Worm (Caenorhabditis elegans) whole organism, L1 larva: ENCODE data around the gene F36A4.5.

ENCODE experiments used
- C04F5.9 ChIP-seq: sonication (generic microtip); optimal IDR thresholded peaks from 2 replicates; lab custom pipeline; 2016; ENCODE audit warnings: missing genetic modification characterization, missing compliant biosample characterization
- F16B12.6 ChIP-seq: fragments of 150-350 bp; optimal IDR thresholded peaks from 2 replicates; lab custom pipeline; 2014; ENCODE audit warnings: missing biosample characterization, missing genetic modification characterization
- aly-2 ChIP-seq: fragments of 150-350 bp; optimal IDR thresholded peaks from 2 replicates; lab custom pipeline; 2014; ENCODE audit warnings: missing biosample characterization, missing genetic modification characterization
- ama-1 ChIP-seq: fragments of 150-350 bp; optimal IDR thresholded peaks from 2 replicates; lab custom pipeline; 2014
- ceh-8 ChIP-seq: fragments of 200-800 bp; sonication (Bioruptor generic); optimal IDR thresholded peaks from 2 replicates; lab custom pipeline; 2018; ENCODE audit warnings: mild to moderate bottlenecking, missing genetic modification characterization, moderate library complexity, missing compliant biosample characterization
- ceh-82 ChIP-seq, 3 experiments: fragments of 150-350 bp in 1 of 3; sonication (generic microtip) in 2 of 3; optimal IDR thresholded peaks; 2 replicates each; lab custom pipeline; 2014 to 2017; ENCODE audit warnings: missing biosample characterization in 3 of 3, missing genetic modification characterization in 3 of 3
- dpl-1 ChIP-seq, 3 experiments: fragments of 150-350 bp in 2 of 3; sonication (generic microtip) in 1 of 3; optimal IDR thresholded peaks; 2 replicates each; lab custom pipeline; 2014 to 2017; ENCODE audit warnings: missing biosample characterization in 3 of 3, missing genetic modification characterization in 3 of 3, missing genetic modification reagents in 3 of 3
- egl-27 ChIP-seq, 2 experiments: fragments of 150-350 bp in 1 of 2; sonication (generic microtip); optimal IDR thresholded peaks; 3 replicates each; lab custom pipeline; 2017 to 2018; ENCODE audit warnings: missing biosample characterization in 2 of 2, missing genetic modification characterization in 2 of 2, missing genetic modification reagents in 2 of 2
- fkh-8 ChIP-seq: sonication (generic microtip); optimal IDR thresholded peaks from 2 replicates; lab custom pipeline; 2016; ENCODE audit warnings: mild to moderate bottlenecking, missing genetic modification characterization, missing compliant biosample characterization
- fos-1 ChIP-seq: fragments of 150-350 bp; optimal IDR thresholded peaks from 2 replicates; lab custom pipeline; 2014; ENCODE audit warnings: missing biosample characterization, missing genetic modification characterization
- hlh-17 ChIP-seq: fragments of 200-800 bp; sonication (Bioruptor generic); optimal IDR thresholded peaks from 2 replicates; lab custom pipeline; 2018; ENCODE audit warnings: missing genetic modification characterization, mild to moderate bottlenecking, missing compliant biosample characterization, moderate library complexity, borderline replicate concordance
- hlh-4 ChIP-seq: sonication (generic microtip); optimal IDR thresholded peaks from 2 replicates; lab custom pipeline; 2016; ENCODE audit warnings: mild to moderate bottlenecking, missing genetic modification characterization, missing compliant biosample characterization
- hpl-2 ChIP-seq: fragments of 150-350 bp; optimal IDR thresholded peaks from 2 replicates; lab custom pipeline; 2014; ENCODE audit warnings: missing biosample characterization, missing genetic modification reagents, missing genetic modification characterization
- jun-1 ChIP-seq: fragments of 150-350 bp; optimal IDR thresholded peaks from 2 replicates; lab custom pipeline; 2014; ENCODE audit warnings: missing biosample characterization, missing genetic modification reagents, missing genetic modification characterization
- lin-39 ChIP-seq: fragments of 150-350 bp; optimal IDR thresholded peaks from 2 replicates; lab custom pipeline; 2014; ENCODE audit warnings: missing biosample characterization, missing genetic modification reagents, missing genetic modification characterization
- lsy-2 ChIP-seq, 2 experiments: fragments of 150-350 bp; optimal IDR thresholded peaks; 2 replicates each; lab custom pipeline; 2014; ENCODE audit warnings: missing biosample characterization in 2 of 2, missing genetic modification characterization in 2 of 2
- mab-9 ChIP-seq: fragments of 200-800 bp; sonication (Bioruptor generic); IDR thresholded peaks from 2 replicates; pipeline ENCODE4 v1.3.6; 2022; ENCODE audit warnings: missing genetic modification reagents, missing genetic modification characterization, missing compliant biosample characterization
- mdl-1 ChIP-seq, 2 experiments: fragments of 150-350 bp; optimal IDR thresholded peaks; 2 replicates each; lab custom pipeline; 2014 to 2017; ENCODE audit warnings: missing biosample characterization in 2 of 2, missing genetic modification characterization in 2 of 2, inconsistent platforms in 1 of 2
- mef-2 ChIP-seq: fragments of 150-350 bp; optimal IDR thresholded peaks from 2 replicates; lab custom pipeline; 2014; ENCODE audit warnings: missing biosample characterization, missing genetic modification characterization
- nhr-11 ChIP-seq: fragments of 150-350 bp; optimal IDR thresholded peaks from 2 replicates; lab custom pipeline; 2014; ENCODE audit warnings: missing biosample characterization, missing genetic modification characterization
- nhr-19 ChIP-seq: fragments of 200-800 bp; sonication (Bioruptor generic); conservative IDR thresholded peaks from 2 replicates; pipeline ENCODE4 v1.3.6; 2022; ENCODE audit warnings: missing genetic modification characterization, missing compliant biosample characterization
- nhr-237 ChIP-seq: fragments of 150-350 bp; optimal IDR thresholded peaks from 2 replicates; lab custom pipeline; 2014; ENCODE audit warnings: missing biosample characterization, missing genetic modification characterization
- nhr-47 ChIP-seq: sonication (generic microtip); optimal IDR thresholded peaks from 2 replicates; lab custom pipeline; 2016; ENCODE audit warnings: mild to moderate bottlenecking, missing genetic modification characterization, moderate library complexity, missing compliant biosample characterization
- nhr-71 ChIP-seq: sonication (generic microtip); optimal IDR thresholded peaks from 2 replicates; lab custom pipeline; 2016; ENCODE audit warnings: mild to moderate bottlenecking, missing genetic modification characterization, moderate library complexity, missing compliant biosample characterization
- nhr-76 ChIP-seq: sonication (generic microtip); optimal IDR thresholded peaks from 2 replicates; lab custom pipeline; 2017; ENCODE audit warnings: missing biosample characterization, missing genetic modification characterization
- nhr-85 ChIP-seq: sonication (generic microtip); peaks from one replicate; lab custom pipeline; 2016; ENCODE audit warnings: missing genetic modification characterization, inconsistent platforms, missing compliant biosample characterization
- nhr-90 ChIP-seq: sonication (generic microtip); optimal IDR thresholded peaks from 2 replicates; lab custom pipeline; 2016; ENCODE audit warnings: mild to moderate bottlenecking, missing genetic modification characterization, missing compliant biosample characterization; ENCODE audit not compliant: poor library complexity
- pag-3 ChIP-seq: sonication (generic microtip); optimal IDR thresholded peaks from 2 replicates; lab custom pipeline; 2017; ENCODE audit warnings: missing genetic modification characterization, mild to moderate bottlenecking, missing compliant biosample characterization, antibody characterized with exemption, borderline replicate concordance; ENCODE audit not compliant: insufficient read depth
- pax-3 ChIP-seq: fragments of 200-800 bp; sonication (Bioruptor generic); optimal IDR thresholded peaks from 2 replicates; lab custom pipeline; 2018; ENCODE audit warnings: mild to moderate bottlenecking, missing genetic modification characterization, moderate library complexity, missing compliant biosample characterization
- pqm-1 ChIP-seq: sonication (generic microtip); optimal IDR thresholded peaks from 3 replicates; lab custom pipeline; 2017; ENCODE audit warnings: missing biosample characterization, missing genetic modification characterization
- rnt-1 ChIP-seq: sonication (generic microtip); optimal IDR thresholded peaks from 2 replicates; lab custom pipeline; 2016; ENCODE audit warnings: mild to moderate bottlenecking, missing genetic modification characterization, moderate library complexity, missing compliant biosample characterization
- snu-23 ChIP-seq: sonication (generic microtip); optimal IDR thresholded peaks from 2 replicates; lab custom pipeline; 2016; ENCODE audit warnings: missing genetic modification characterization, missing compliant biosample characterization
- swsn-7 ChIP-seq: sonication (generic microtip); optimal IDR thresholded peaks from 2 replicates; lab custom pipeline; 2016; ENCODE audit warnings: missing genetic modification characterization, missing compliant biosample characterization
- unc-30 ChIP-seq: sonication (generic microtip); optimal IDR thresholded peaks from 2 replicates; lab custom pipeline; 2017; ENCODE audit warnings: missing biosample characterization, missing genetic modification characterization
- unc-98 ChIP-seq: fragments of 200-800 bp; sonication (Bioruptor generic); IDR thresholded peaks from 2 replicates; pipeline ENCODE4 v1.3.6; 2022; ENCODE audit warnings: missing genetic modification characterization, missing compliant biosample characterization

Gene F36A4.5

DNA sequence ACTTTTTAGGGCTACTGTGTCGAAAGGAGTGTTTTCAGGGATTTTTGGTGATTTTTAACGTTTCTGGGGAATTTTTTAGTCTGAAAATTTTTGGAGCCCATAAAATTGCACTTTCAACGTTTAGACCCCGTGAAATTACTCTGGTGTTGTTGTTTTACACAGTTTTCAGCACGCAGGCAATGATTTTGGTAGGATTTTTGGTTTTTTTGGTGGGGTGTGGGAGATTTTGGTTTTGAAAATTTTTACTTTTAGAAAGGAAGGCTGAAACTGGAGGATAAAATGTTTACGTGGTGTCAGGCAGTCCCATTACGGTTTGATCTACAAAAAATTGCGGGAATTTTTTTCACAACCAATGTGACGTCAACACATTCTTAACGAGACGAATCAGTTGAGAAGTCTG, 47.0 kb upstream of the F36A4.5 start:
- TF ChIP-seq pag-3 (tag; lab: Kevin White, UChicago) (no peak), unc-98 (GFP tag; lab: Robert Waterston, UW) (no peak), ceh-82 (tag; optimal IDR thresholded peaks at IDR 0.05; lab: Kevin White, UChicago) (no peak), nhr-76 (no peak), nhr-71 (tag; lab: Kevin White, UChicago) (no peak), F16B12.6 (no peak), nhr-47 (tag; lab: Kevin White, UChicago) (no peak), aly-2 (peak; percentile 29), ama-1 (lab: Kevin White, UChicago) (peak; percentile 17), pax-3 (tag; lab: Kevin White, UChicago) (no peak), rnt-1 (tag; lab: Kevin White, UChicago) (no peak)

DNA sequence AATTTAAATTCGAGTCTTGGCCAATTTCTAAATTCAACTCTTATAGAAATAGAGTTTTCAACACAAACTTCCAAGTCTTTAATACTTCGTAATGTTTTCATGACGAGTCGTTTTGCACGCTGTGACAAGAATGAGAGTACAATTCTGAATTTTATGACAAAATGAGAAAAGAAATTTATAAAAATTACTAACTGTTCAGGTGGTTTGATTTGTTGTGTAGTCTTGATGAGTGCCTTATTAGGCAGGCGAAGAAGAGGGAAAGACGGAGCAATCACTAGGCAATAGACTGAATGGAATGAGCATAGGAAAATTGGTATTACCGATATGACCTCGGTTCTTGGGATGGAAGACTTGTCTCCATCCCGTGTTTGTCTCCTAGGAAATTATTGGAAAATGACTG, 45.3 kb upstream of the F36A4.5 start, which contains the start of gene F30B5.11:
F30B5.11 (minus strand) TSS at position 101 of the 400 bp plus-strand sequence.
- no peak for TF ChIP-seq hlh-4 (tag; lab: Kevin White, UChicago)
- TF ChIP-seq unc-30 (tag; lab: Kevin White, UChicago), result no peak
- no peak for TF ChIP-seq mef-2 (tag; lab: Kevin White, UChicago)
- TF ChIP-seq mab-9, result no peak
- TF ChIP-seq mdl-1 (tag; optimal IDR thresholded peaks at IDR 0.05; lab: Kevin White, UChicago), result no peak
- no peak for TF ChIP-seq nhr-237
- TF ChIP-seq C04F5.9 (tag; lab: Kevin White, UChicago), result no peak
- no peak for TF ChIP-seq nhr-85 (tag; lab: Kevin White, UChicago)
- TF ChIP-seq dpl-1 (GFP tag; optimal IDR thresholded peaks at IDR 0.05; lab: Kevin White, UChicago), result no peak
- TF ChIP-seq lin-39 (tag; lab: Kevin White, UChicago), result no peak
- TF ChIP-seq pqm-1, result no peak
- no peak for TF ChIP-seq egl-27 (tag; optimal IDR thresholded peaks at IDR 0.05; lab: Kevin White, UChicago)
- no peak for TF ChIP-seq rnt-1 (tag; lab: Kevin White, UChicago)
- TF ChIP-seq hpl-2, result no peak
- no peak for TF ChIP-seq swsn-7
- no peak for TF ChIP-seq nhr-19

DNA sequence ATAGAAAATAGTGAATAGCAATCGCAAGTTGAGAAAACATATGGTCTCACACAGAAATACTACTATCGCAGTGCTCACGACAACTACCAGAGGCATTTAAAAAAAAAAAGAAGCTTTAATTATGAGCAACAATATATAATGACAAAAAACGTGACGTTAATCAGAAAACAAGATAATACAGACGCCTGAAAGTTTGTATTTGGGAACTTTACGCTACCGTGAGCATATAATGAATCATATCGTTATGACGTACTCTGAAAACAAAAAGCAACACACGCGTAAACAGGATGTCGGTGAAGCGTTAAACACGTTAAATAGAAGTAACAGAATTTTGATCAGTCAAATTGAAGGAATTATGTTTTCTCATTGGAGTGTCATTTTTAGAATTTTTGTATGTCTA, 39.5 kb upstream of the F36A4.5 start, which contains the start of gene srbc-71:
srbc-71 (minus strand) TSS at position 101 of the 400 bp plus-strand sequence.
- no peak for TF ChIP-seq fos-1 (tag; lab: Kevin White, UChicago)
- TF ChIP-seq fkh-8 (tag; lab: Kevin White, UChicago), result peak; percentile 3

DNA sequence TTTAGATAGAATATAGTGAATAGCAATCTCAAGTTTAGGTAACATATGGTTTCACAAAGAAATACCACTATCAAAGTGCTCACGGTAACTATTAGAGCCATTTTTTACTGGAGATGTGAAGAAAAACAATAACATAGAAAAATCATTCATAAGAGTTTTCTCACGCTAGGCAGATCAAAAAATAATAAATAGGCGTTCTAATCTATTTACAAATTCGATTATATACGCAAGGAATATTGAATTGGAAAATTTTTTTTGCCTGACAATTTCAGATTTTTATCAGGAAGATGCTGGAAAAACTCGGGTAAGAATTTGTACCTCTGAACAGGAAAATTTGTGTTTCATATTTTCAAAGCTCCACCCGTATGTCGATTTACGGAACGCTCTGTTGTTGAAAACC, 37.4 kb upstream of the F36A4.5 start, which contains the start of gene srbc-70:
srbc-70 (minus strand) TSS at position 101 of the 400 bp plus-strand sequence.
- TF ChIP-seq jun-1 (tag; lab: Kevin White, UChicago) (no peak), lsy-2 (tag; optimal IDR thresholded peaks at IDR 0.05; lab: Kevin White, UChicago) (no peak), hlh-17 (GFP tag; lab: Kevin White, UChicago) (no peak), snu-23 (GFP tag; lab: Kevin White, UChicago) (no peak), pax-3 (tag; lab: Kevin White, UChicago) (no peak), nhr-90 (no peak), ceh-8 (GFP tag; lab: Kevin White, UChicago) (no peak), nhr-11 (tag; lab: Kevin White, UChicago) (no peak), egl-27 (tag; optimal IDR thresholded peaks at IDR 0.05; lab: Kevin White, UChicago) (no peak)
- TF ChIP-seq, all 84 proteins: peak for 0
